Fruit fly (Drosophila melanogaster) whole organism, prepupa: Measurements from ENCODE around the gene apn.

Source experiments
- CG10631 ChIP-seq: fragments of 200-800 bp; sonication (Bioruptor generic); optimal IDR thresholded peaks from 2 replicates; lab custom pipeline; 2016; ENCODE audit warnings: missing biosample characterization, missing genetic modification characterization
- CG10669 ChIP-seq: fragments of 200-800 bp; sonication (Bioruptor generic); optimal IDR thresholded peaks from 3 replicates; lab custom pipeline; 2018; ENCODE audit warnings: missing biosample characterization, mild to moderate bottlenecking, missing genetic modification characterization, moderate library complexity
- CG11294 ChIP-seq: fragments of 200-800 bp; sonication (Bioruptor generic); IDR thresholded peaks from 2 replicates; pipeline ENCODE4 v1.3.6; 2022; ENCODE audit warnings: missing biosample characterization, missing genetic modification characterization
- CG11902 ChIP-seq: fragments of 200-800 bp; sonication (Bioruptor generic); optimal IDR thresholded peaks from 3 replicates; lab custom pipeline; 2016; ENCODE audit warnings: missing biosample characterization, missing genetic modification characterization
- CG15336 ChIP-seq: fragments of 200-800 bp; sonication (Bioruptor generic); IDR thresholded peaks from 2 replicates; pipeline ENCODE4 v1.3.6; 2022; ENCODE audit warnings: missing biosample characterization, missing genetic modification characterization
- CG16779 ChIP-seq: fragments of 200-800 bp; sonication (Bioruptor generic); optimal IDR thresholded peaks from 3 replicates; lab custom pipeline; 2017; ENCODE audit warnings: missing biosample characterization, mild to moderate bottlenecking, missing genetic modification characterization
- CG3032 ChIP-seq: fragments of 200-800 bp; optimal IDR thresholded peaks from 2 replicates; lab custom pipeline; 2019; ENCODE audit warnings: missing biosample characterization, mild to moderate bottlenecking, missing genetic modification characterization, moderate library complexity
- CG31627 ChIP-seq: fragments of 200-800 bp; sonication (Bioruptor generic); optimal IDR thresholded peaks from 3 replicates; lab custom pipeline; 2016; ENCODE audit warnings: missing biosample characterization, missing genetic modification characterization
- CG34406 ChIP-seq: fragments of 200-800 bp; sonication (Bioruptor generic); optimal IDR thresholded peaks from 3 replicates; lab custom pipeline; 2016; ENCODE audit warnings: missing biosample characterization, missing genetic modification characterization
- CG4318 ChIP-seq: fragments of 200-800 bp; sonication (Bioruptor generic); optimal IDR thresholded peaks from 3 replicates; lab custom pipeline; 2017; ENCODE audit warnings: missing biosample characterization, mild to moderate bottlenecking, missing genetic modification characterization
- CG6163 ChIP-seq: fragments of 200-800 bp; sonication (Bioruptor generic); IDR thresholded peaks from 3 replicates; pipeline ENCODE4 v1.3.6; 2022; ENCODE audit warnings: missing biosample characterization, missing genetic modification characterization
- CG6854 ChIP-seq: fragments of 200-800 bp; sonication (Bioruptor generic); optimal IDR thresholded peaks from 2 replicates; lab custom pipeline; 2017; ENCODE audit warnings: missing biosample characterization, mild to moderate bottlenecking, missing genetic modification characterization
- CG7368 ChIP-seq: fragments of 200-800 bp; sonication (Bioruptor generic); optimal IDR thresholded peaks from 3 replicates; lab custom pipeline; 2016; ENCODE audit warnings: missing biosample characterization, missing genetic modification characterization
- Eip75B ChIP-seq: fragments of 200-800 bp; sonication (Bioruptor generic); optimal IDR thresholded peaks from 3 replicates; lab custom pipeline; 2016; ENCODE audit warnings: missing biosample characterization, missing genetic modification characterization
- Eip78C ChIP-seq: fragments of 200-800 bp; sonication (Bioruptor generic); peaks from one replicate; lab custom pipeline; 2016; ENCODE audit warnings: missing biosample characterization, missing genetic modification characterization
- Ets21C ChIP-seq: fragments of 200-800 bp; sonication (Bioruptor generic); optimal IDR thresholded peaks from 3 replicates; lab custom pipeline; 2016; ENCODE audit warnings: missing biosample characterization, missing genetic modification characterization
- Ets96B ChIP-seq: fragments of 200-800 bp; optimal IDR thresholded peaks from 2 replicates; lab custom pipeline; 2019; ENCODE audit warnings: missing biosample characterization, mild to moderate bottlenecking, missing genetic modification characterization, moderate library complexity
- Gug ChIP-seq: fragments of 200-800 bp; sonication (Bioruptor generic); IDR thresholded peaks from 2 replicates; pipeline ENCODE4 v1.3.6; 2022; ENCODE audit warnings: missing biosample characterization, missing genetic modification characterization
- Hr38 ChIP-seq: sonication (Bioruptor generic); optimal IDR thresholded peaks from 2 replicates; lab custom pipeline; 2016; ENCODE audit warnings: missing biosample characterization, missing genetic modification characterization
- Lpt ChIP-seq: fragments of 200-800 bp; sonication (Bioruptor generic); optimal IDR thresholded peaks from 3 replicates; lab custom pipeline; 2016; ENCODE audit warnings: missing biosample characterization, missing genetic modification characterization
- Met ChIP-seq: fragments of 200-800 bp; sonication (Bioruptor generic); optimal IDR thresholded peaks from 3 replicates; lab custom pipeline; 2016; ENCODE audit warnings: missing biosample characterization, missing genetic modification characterization
- Smox ChIP-seq: fragments of 200-800 bp; sonication (Bioruptor generic); optimal IDR thresholded peaks from 3 replicates; lab custom pipeline; 2016; ENCODE audit warnings: missing biosample characterization, missing genetic modification characterization
- Sox14 ChIP-seq: fragments of 200-800 bp; sonication (Bioruptor generic); optimal IDR thresholded peaks from 3 replicates; lab custom pipeline; 2016; ENCODE audit warnings: missing biosample characterization, missing genetic modification characterization
- Sox15 ChIP-seq: fragments of 200-800 bp; sonication (Bioruptor generic); optimal IDR thresholded peaks from 3 replicates; lab custom pipeline; 2016; ENCODE audit warnings: missing biosample characterization, missing genetic modification characterization
- acj6 ChIP-seq: fragments of 200-800 bp; sonication (Bioruptor generic); optimal IDR thresholded peaks from 3 replicates; lab custom pipeline; 2016; ENCODE audit warnings: missing biosample characterization, missing genetic modification characterization
- dac ChIP-seq: fragments of 200-800 bp; sonication (Bioruptor generic); optimal IDR thresholded peaks from 2 replicates; lab custom pipeline; 2017; ENCODE audit warnings: missing biosample characterization, mild to moderate bottlenecking, missing genetic modification characterization
- esn ChIP-seq: fragments of 200-800 bp; sonication (Bioruptor generic); optimal IDR thresholded peaks from 2 replicates; lab custom pipeline; 2016; ENCODE audit warnings: missing biosample characterization, mild to moderate bottlenecking, missing genetic modification characterization, moderate library complexity
- fd59A ChIP-seq: fragments of 200-800 bp; sonication (Bioruptor generic); optimal IDR thresholded peaks from 2 replicates; lab custom pipeline; 2017; ENCODE audit warnings: missing biosample characterization, mild to moderate bottlenecking, missing genetic modification characterization, missing genetic modification reagents
- fd85E ChIP-seq: fragments of 200-800 bp; sonication (Bioruptor generic); optimal IDR thresholded peaks from 3 replicates; lab custom pipeline; 2016; ENCODE audit warnings: missing biosample characterization, missing genetic modification characterization
- fkh ChIP-seq: fragments of 200-800 bp; sonication (Bioruptor generic); optimal IDR thresholded peaks from 3 replicates; lab custom pipeline; 2017; ENCODE audit warnings: missing biosample characterization, mild to moderate bottlenecking, missing genetic modification characterization, moderate library complexity
- salr ChIP-seq, 2 experiments: fragments of 200-800 bp; sonication (Bioruptor generic); optimal IDR thresholded peaks; 3 replicates each; lab custom pipeline; 2016 to 2018; ENCODE audit warnings: missing biosample characterization in 2 of 2, missing genetic modification characterization in 2 of 2, mild to moderate bottlenecking in 1 of 2
- spab ChIP-seq: fragments of 200-800 bp; sonication (Bioruptor generic); optimal IDR thresholded peaks from 2 replicates; lab custom pipeline; 2017; ENCODE audit warnings: missing biosample characterization, mild to moderate bottlenecking, missing genetic modification characterization, missing genetic modification reagents
- ss ChIP-seq, 2 experiments: fragments of 200-800 bp; sonication (Bioruptor generic); optimal IDR thresholded peaks; 2 replicates in 1 of 2; 3 replicates in 1 of 2; lab custom pipeline; 2017 to 2018; ENCODE audit warnings: mild to moderate bottlenecking in 2 of 2, missing biosample characterization in 2 of 2, missing genetic modification characterization in 2 of 2, moderate library complexity in 1 of 2
- svp ChIP-seq: fragments of 200-800 bp; sonication (Bioruptor generic); peaks from one replicate; lab custom pipeline; 2016; ENCODE audit warnings: missing biosample characterization, missing genetic modification characterization
- vri ChIP-seq: fragments of 200-800 bp; sonication (Bioruptor generic); optimal IDR thresholded peaks from 3 replicates; lab custom pipeline; 2016; ENCODE audit warnings: missing biosample characterization, mild to moderate bottlenecking, missing genetic modification characterization

Gene apn

DNA sequence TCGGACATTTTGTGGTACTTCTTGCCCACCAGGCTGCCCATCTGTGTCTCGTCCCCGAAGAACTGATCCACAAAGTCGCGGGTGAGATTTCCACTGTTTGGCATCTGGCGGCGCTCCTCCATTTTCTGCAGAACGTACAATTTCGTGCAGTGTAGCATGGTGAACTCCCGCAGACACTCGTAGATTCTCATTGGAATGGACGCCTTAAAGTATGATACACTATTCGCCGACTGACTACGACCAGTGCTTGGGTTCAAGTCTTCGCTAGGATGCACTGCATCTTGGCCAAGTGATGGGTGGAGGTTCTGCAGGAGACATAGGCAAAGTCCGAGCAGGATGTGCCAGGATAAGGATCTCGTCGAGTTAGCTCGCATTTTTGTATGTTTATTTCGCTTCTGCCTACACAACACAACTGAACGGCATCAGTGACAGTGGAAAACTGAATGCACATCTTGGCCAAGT is 2.5 kb downstream of the apn start, which contains the start of gene CG15888:
TSS of gene CG15888 (minus strand) at position 412 of the 462 bp plus-strand sequence.
- TF ChIP-seq CG3032 (tag; lab: Kevin White, UChicago) (no peak), CG16779 (tag; lab: Kevin White, UChicago) (no peak), CG15336 (GFP tag; lab: Robert Waterston, UW) (no peak), vri (GFP tag; lab: Kevin White, UChicago) (no peak), CG31627 (GFP tag; lab: Kevin White, UChicago) (no peak), CG34406 (GFP tag; lab: Kevin White, UChicago) (no peak), Ets21C (no peak), Sox15 (GFP tag; lab: Kevin White, UChicago) (no peak), Eip78C (GFP tag; lab: Kevin White, UChicago) (no peak), CG4318 (GFP tag; lab: Kevin White, UChicago) (no peak), Met (no peak), fd85E (no peak), CG11902 (GFP tag; lab: Kevin White, UChicago) (no peak), CG7368 (GFP tag; lab: Kevin White, UChicago) (no peak), Smox (GFP tag; lab: Kevin White, UChicago) (no peak)

DNA sequence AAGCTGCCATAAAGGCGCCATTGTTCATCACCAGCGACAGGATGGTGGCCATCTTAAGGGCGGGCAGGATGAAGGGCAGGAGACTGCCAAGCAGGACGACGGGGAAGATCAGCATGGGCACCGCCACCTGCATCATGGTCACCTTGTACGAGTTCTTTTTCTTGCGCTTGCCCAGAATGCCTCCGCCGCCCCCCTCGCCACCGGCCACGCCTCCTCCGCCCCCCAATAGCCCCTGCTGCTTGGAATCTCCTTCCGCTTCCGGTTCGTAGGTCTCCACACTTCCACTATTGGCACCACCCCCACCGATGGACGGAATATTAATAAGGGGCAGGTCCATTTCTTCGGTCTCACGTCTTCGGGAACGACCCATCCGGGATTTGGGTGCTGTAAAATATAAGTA is 3.5 kb downstream of the apn start:
- TF ChIP-seq Smox (GFP tag; lab: Kevin White, UChicago), result no peak
- TF ChIP-seq Gug (GFP tag; lab: Robert Waterston, UW), result no peak

dm6 chr3R:13279419-13279818 is 9.2 kb downstream of the apn start, which contains the start of gene CG8630:
Gene CG8630 (plus strand): TSS chr3R:13279721.
- no peak for TF ChIP-seq dac
- no peak for TF ChIP-seq acj6 (GFP tag; lab: Kevin White, UChicago)
- no peak for TF ChIP-seq CG6854 (GFP tag; lab: Kevin White, UChicago)
- no peak for TF ChIP-seq fd85E
- TF ChIP-seq esn (GFP tag; lab: Kevin White, UChicago), result no peak

- TF ChIP-seq CG10631 (GFP tag; lab: Kevin White, UChicago) (no peak), svp (GFP tag; lab: Kevin White, UChicago) (peak; percentile 74), Ets96B (tag; lab: Kevin White, UChicago) (no peak)
- TF ChIP-seq, all 60 proteins: peak for 1
Measured at dm6 chr3R:13275473-13275872, 13.1 kb downstream of the apn start.

dm6 chr3R:13274257-13274796 is 14.3 kb downstream of the apn start:
- TF ChIP-seq fd59A (GFP tag; lab: Kevin White, UChicago), result no peak
- no peak for TF ChIP-seq spab (GFP tag; lab: Kevin White, UChicago)
- TF ChIP-seq CG6163 (GFP tag; lab: Robert Waterston, UW), result no peak
- TF ChIP-seq Sox14 (GFP tag; lab: Kevin White, UChicago), result no peak
- no peak for TF ChIP-seq Lpt (GFP tag; lab: Kevin White, UChicago)
- TF ChIP-seq acj6 (GFP tag; lab: Kevin White, UChicago), result no peak
- TF ChIP-seq Eip78C (GFP tag; lab: Kevin White, UChicago), result no peak
- TF ChIP-seq fkh (GFP tag; lab: Kevin White, UChicago), result no peak
- TF ChIP-seq Sox15 (GFP tag; lab: Kevin White, UChicago), result no peak
- TF ChIP-seq, all 60 proteins: peak for 0

DNA sequence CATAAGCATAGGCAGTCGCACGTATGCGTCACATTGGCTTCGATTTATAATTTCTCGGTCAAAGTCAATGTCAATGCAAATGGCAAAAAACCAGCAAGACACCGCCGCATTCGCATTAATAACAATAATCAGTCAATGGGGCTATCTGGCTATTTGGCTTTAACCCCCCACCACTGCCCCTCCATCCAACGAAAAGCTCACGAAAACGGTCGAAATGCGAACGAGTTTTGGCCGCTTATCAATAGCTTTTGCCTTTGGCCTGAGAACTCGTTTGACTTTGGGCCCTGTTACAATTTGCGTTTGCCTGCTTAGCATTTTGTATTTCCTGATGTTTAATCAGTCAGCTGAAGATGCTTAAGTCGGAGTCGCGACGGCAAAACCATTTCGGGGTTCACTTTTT is 15.2 kb downstream of the apn start:
- TF ChIP-seq Sox15 (GFP tag; lab: Kevin White, UChicago) (no peak), ss (GFP tag; optimal IDR thresholded peaks at IDR 0.05; lab: Kevin White, UChicago) (no peak), dac (no peak), spab (GFP tag; lab: Kevin White, UChicago) (no peak), Sox14 (GFP tag; lab: Kevin White, UChicago) (no peak), CG10669 (GFP tag; lab: Kevin White, UChicago) (no peak), CG3032 (tag; lab: Kevin White, UChicago) (no peak), Eip75B (GFP tag; lab: Kevin White, UChicago) (no peak), Hr38 (GFP tag; lab: Kevin White, UChicago) (no peak), Gug (GFP tag; lab: Robert Waterston, UW) (no peak), svp (GFP tag; lab: Kevin White, UChicago) (no peak), CG15336 (GFP tag; lab: Robert Waterston, UW) (no peak), salr (GFP tag; optimal IDR thresholded peaks at IDR 0.05; lab: Kevin White, UChicago) (no peak), CG11294 (GFP tag; lab: Robert Waterston, UW) (no peak)
